Fruit fly (Drosophila melanogaster) whole organism: Measurements from ENCODE around the gene btl.

ENCODE experiments used
- CG8478 ChIP-seq: fragments of >200 bp; optimal IDR thresholded peaks from 2 replicates; lab custom pipeline; 2018; ENCODE audit warnings: inconsistent platforms
- Dll ChIP-seq: fragments of >200 bp; optimal IDR thresholded peaks from 2 replicates; lab custom pipeline; 2017
- EcR ChIP-seq, 2 experiments: fragments of >200 bp; optimal IDR thresholded peaks; 2 replicates each; lab custom pipeline; 2017; ENCODE audit warnings: missing biosample characterization in 2 of 2, missing genetic modification characterization in 2 of 2, missing genetic modification reagents in 2 of 2
- pan ChIP-seq: fragments of >200 bp; optimal IDR thresholded peaks from 2 replicates; lab custom pipeline; 2017
- psq ChIP-seq: fragments of >200 bp; optimal IDR thresholded peaks from 2 replicates; lab custom pipeline; 2017
- usp ChIP-seq: fragments of >200 bp; optimal IDR thresholded peaks from 2 replicates; lab custom pipeline; 2017; ENCODE audit warnings: missing biosample characterization, missing genetic modification characterization, mixed read lengths

dm6 chr3L:14111411-14111810 lies 35.8 kb downstream of the btl start:
- TF ChIP-seq pan (lab: Kevin White, UChicago) (no peak), Dll (lab: Kevin White, UChicago) (no peak), CG8478 (lab: Kevin White, UChicago) (peak; percentile 8), usp (no peak), psq (lab: Kevin White, UChicago) (no peak), EcR (GFP tag; optimal IDR thresholded peaks at IDR 0.05; lab: Kevin White, UChicago) (no peak)
